Fruit fly (Drosophila melanogaster) S2 (cell line): ENCODE measurements around the gene CG42585.
"Not testable (repeated sequence)": the region's sequence is repeated elsewhere in the genome, so short reads cannot be mapped to it uniquely, and the experiment has no call there.

Experiments
- CG8478 ChIP-seq: fragments of >200 bp; optimal IDR thresholded peaks from 2 replicates; lab custom pipeline; 2018
- CTCF ChIP-seq, 2 experiments: fragments of >200 bp; optimal IDR thresholded peaks; 2 replicates each; lab custom pipeline; 2018

Gene CG42585

DNA sequence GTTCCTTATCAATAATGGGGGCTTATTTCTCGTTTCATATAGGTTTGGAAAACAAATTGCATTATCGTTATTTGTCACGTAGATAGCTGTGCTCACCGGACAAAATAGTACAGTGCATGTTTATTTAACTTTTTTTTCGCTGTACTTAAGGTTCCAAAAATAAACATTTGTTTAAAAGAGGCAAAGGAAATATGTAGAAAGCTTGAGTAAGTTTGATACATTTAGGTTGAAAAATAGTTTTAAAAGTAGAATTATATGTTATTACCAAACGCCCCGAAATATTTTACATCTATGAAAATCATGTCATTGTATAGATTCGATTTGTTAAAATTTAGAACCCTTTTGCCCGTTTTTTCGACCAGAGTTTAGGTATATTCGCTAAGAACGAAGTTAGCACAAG, at the start of gene CG42585:
TSS of gene CG42585 (plus strand) at position 301 of the 400 bp plus-strand sequence.
- TF ChIP-seq CG8478 (lab: Kevin White, UChicago); CTCF (optimal IDR thresholded peaks at IDR 0.05; lab: Kevin White, UChicago): not testable (repeated sequence)

DNA sequence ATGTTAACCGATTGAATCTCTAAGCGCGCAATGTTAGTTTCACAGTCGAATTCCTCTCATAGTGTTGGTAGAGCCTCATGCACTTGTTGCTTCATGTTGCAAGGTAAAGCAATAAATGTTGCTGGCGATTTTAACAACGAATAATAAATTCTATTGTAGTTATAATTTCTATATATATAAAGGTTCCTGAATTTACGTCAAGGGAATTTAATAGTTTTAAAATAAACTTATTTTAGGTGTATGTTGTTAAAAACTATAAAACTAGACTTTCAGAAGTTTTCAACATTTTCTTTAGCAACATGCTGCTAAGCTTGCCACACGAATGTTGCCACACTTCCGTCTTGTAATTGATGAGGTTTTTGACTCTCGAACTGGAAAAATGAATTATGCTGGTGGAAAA, 49.4 kb upstream of the CG42585 start:
- TF ChIP-seq CTCF (optimal IDR thresholded peaks at IDR 0.05; lab: Kevin White, UChicago): no peak
- TF ChIP-seq CG8478 (lab: Kevin White, UChicago): no peak

DNA sequence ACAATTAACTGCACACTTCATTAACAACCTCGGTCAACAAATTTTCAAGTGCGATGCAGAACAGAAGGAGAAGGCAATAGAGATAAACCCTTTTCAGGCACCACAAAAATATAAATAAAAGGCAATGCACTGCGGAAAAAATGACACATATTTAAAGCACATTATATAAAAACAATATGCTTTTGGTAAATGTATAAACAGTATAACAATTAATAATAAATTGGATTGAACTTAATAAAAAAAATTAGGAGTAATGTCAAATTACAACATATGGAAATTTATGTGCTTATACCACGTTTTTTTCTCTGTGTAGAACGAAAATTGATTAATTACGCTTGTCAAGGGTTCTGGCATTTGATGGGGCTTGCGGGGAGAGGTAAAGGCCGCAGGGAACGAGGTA, 48.9 kb upstream of the CG42585 start:
- TF ChIP-seq CG8478 (lab: Kevin White, UChicago): no peak
- TF ChIP-seq CTCF (optimal IDR thresholded peaks at IDR 0.05; lab: Kevin White, UChicago): no peak

- TF ChIP-seq CTCF (optimal IDR thresholded peaks at IDR 0.05; lab: Kevin White, UChicago) (no peak), CG8478 (lab: Kevin White, UChicago) (no peak)
Measured at dm6 chr2L:14693620-14694019, 46.1 kb upstream of the CG42585 start.

dm6 chr2L:14697938-14698337, 41.8 kb upstream of the CG42585 start:
- TF ChIP-seq CG8478 (lab: Kevin White, UChicago) (no peak), CTCF (optimal IDR thresholded peaks at IDR 0.05; lab: Kevin White, UChicago) (no peak)

dm6 chr2L:14698980-14699379, 40.7 kb upstream of the CG42585 start:
- TF ChIP-seq CTCF (optimal IDR thresholded peaks at IDR 0.05; lab: Kevin White, UChicago): no peak
- no peak for TF ChIP-seq CG8478 (lab: Kevin White, UChicago)

- no peak for TF ChIP-seq CG8478 (lab: Kevin White, UChicago)
- TF ChIP-seq CTCF (optimal IDR thresholded peaks at IDR 0.05; lab: Kevin White, UChicago): no peak
Measured at dm6 chr2L:14699501-14700077, 40.1 kb upstream of the CG42585 start.

- no peak for TF ChIP-seq CTCF (optimal IDR thresholded peaks at IDR 0.05; lab: Kevin White, UChicago)
Measured at dm6 chr2L:14701495-14701894, 38.2 kb upstream of the CG42585 start.

DNA sequence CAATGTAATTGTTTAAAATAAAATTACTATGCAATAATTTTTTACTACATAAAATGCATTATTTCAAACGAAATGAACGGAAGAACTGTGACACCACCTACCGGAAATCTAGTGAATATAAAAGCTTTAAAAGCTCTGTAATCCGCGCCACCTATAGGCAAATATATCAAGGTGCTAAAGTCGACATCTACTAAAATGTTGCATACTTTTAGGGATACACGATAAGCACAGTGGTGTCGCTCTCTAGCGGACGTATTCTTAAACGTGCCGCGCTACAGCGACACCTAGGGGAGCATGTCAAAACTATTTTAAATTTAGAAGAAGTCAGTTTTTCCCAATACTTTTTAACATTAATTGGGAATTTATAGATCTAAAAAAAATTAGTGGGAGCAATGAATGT, 33.5 kb upstream of the CG42585 start:
- TF ChIP-seq CTCF (optimal IDR thresholded peaks at IDR 0.05; lab: Kevin White, UChicago) (peak; percentile 98 to 99), CG8478 (lab: Kevin White, UChicago) (no peak)

DNA sequence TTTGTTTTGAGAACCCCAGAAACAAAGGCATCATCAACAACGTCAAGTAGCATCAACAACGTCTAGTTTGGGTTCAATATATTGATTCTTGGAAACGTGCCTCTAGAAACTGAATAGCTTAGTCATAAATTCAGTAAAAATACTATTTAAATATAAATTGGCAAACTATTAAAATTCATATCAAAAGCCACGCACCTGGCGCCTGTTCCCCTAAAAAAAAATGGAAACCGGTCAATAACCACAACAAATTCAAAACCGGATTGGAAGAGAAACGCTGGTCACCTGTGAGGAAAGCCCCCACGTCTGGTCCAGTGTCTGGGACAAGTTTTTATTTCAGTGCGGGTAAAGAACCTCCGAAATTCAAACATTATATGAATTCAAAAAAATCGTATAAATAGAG, 27.5 kb upstream of the CG42585 start, which contains the start of gene CG15282:
TSS of gene CG15282 (plus strand) at position 227 of the 400 bp plus-strand sequence.
- no peak for TF ChIP-seq CG8478 (lab: Kevin White, UChicago)
- no peak for TF ChIP-seq CTCF (optimal IDR thresholded peaks at IDR 0.05; lab: Kevin White, UChicago)

- TF ChIP-seq CG8478 (lab: Kevin White, UChicago) (no peak), CTCF (optimal IDR thresholded peaks at IDR 0.05; lab: Kevin White, UChicago) (no peak)
Measured at dm6 chr2L:14713467-14713866, 26.2 kb upstream of the CG42585 start, which contains the start of gene CG34165. CG34165 (plus strand) TSS chr2L:14713750.

DNA sequence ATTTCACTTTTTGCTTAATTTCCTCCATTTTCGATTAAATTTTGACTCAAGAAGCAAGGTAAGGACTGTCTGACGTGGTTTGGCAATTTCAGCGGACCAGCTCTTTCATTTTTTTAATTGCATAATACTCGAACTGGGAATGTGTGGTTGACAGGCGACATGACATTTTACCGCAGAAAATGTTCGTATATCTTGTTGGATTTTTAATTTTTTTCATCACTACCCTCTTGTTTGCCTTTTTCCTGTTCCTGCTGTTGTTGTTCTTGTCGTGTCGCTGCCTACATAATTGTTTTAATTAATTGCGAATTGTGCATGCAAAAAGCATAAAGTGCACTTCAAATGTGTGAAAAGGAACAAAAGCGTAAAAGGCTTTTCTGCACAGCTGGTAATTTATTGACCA, 9.6 kb upstream of the CG42585 start, which contains the start of gene CG42685:
TSS of gene CG42685 (minus strand) at position 101 of the 400 bp plus-strand sequence.
- TF ChIP-seq CTCF (optimal IDR thresholded peaks at IDR 0.05; lab: Kevin White, UChicago) (no peak), CG8478 (lab: Kevin White, UChicago) (no peak)

dm6 chr2L:14735543-14735942, 4.2 kb upstream of the CG42585 start, which contains the start of gene CG31835:
CG31835 (plus strand) TSS chr2L:14735843.
- not testable (repeated sequence) for TF ChIP-seq CG8478 (lab: Kevin White, UChicago); CTCF (optimal IDR thresholded peaks at IDR 0.05; lab: Kevin White, UChicago)

dm6 chr2L:14737669-14738068, 2.0 kb upstream of the CG42585 start, which contains the start of gene CG31775:
CG31775 (minus strand) TSS chr2L:14737769.
- not testable (repeated sequence) for TF ChIP-seq CTCF (optimal IDR thresholded peaks at IDR 0.05; lab: Kevin White, UChicago); CG8478 (lab: Kevin White, UChicago)

- TF ChIP-seq CG8478 (lab: Kevin White, UChicago); CTCF (optimal IDR thresholded peaks at IDR 0.05; lab: Kevin White, UChicago): not testable (repeated sequence)
Measured at dm6 chr2L:14741740-14742139, 2.0 kb downstream of the CG42585 start, which contains the start of gene CG42586. CG42586 (minus strand) TSS chr2L:14741840.

DNA sequence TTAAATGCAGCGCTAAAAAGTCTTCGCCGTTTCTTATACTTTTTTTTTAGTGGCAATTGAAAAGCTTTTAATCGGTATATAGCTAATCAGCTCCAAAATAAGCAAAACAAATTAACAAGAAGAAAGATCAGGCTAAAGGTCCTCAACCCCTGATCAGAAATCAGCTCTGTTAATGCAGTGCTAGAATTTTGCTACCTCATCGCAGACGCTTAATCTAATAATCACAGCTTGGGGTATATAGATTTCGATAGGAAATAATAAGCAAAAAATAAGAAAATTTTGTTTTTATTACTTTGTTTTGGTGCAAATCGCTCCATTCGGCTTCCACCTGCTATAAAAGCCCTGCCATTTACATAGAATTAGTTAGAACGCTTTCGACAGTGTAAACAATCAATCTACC, 3.2 kb downstream of the CG42585 start, which contains the start of gene CG34166:
TSS of gene CG34166 (plus strand) at position 301 of the 400 bp plus-strand sequence.
- TF ChIP-seq CTCF (optimal IDR thresholded peaks at IDR 0.05; lab: Kevin White, UChicago); CG8478 (lab: Kevin White, UChicago): not testable (repeated sequence)
